Fruit fly (Drosophila melanogaster): Measurements from ENCODE around the gene Ack.
A peak's percentile ranks its signal among the peaks of the same experiment; 100 is the strongest.

Gene Ack

dm6 chr3L:4102496-4103257 lies 5.3 kb upstream of the Ack start, which contains the start of gene CG14995 (continued):
- TF ChIP-seq CG9139 (GFP tag; optimal IDR thresholded peaks at IDR 0.05) (peak; percentile 32), CG6808 (GFP tag; optimal IDR thresholded peaks at IDR 0.05) (peak; percentile 14), ss (GFP tag; optimal IDR thresholded peaks at IDR 0.05) (peak; percentile 37 to 75), CG32006 (GFP tag; optimal IDR thresholded peaks at IDR 0.05) (no peak), net (GFP tag; optimal IDR thresholded peaks at IDR 0.05) (no peak), Smox (GFP tag; optimal IDR thresholded peaks at IDR 0.05) (no peak)

DNA sequence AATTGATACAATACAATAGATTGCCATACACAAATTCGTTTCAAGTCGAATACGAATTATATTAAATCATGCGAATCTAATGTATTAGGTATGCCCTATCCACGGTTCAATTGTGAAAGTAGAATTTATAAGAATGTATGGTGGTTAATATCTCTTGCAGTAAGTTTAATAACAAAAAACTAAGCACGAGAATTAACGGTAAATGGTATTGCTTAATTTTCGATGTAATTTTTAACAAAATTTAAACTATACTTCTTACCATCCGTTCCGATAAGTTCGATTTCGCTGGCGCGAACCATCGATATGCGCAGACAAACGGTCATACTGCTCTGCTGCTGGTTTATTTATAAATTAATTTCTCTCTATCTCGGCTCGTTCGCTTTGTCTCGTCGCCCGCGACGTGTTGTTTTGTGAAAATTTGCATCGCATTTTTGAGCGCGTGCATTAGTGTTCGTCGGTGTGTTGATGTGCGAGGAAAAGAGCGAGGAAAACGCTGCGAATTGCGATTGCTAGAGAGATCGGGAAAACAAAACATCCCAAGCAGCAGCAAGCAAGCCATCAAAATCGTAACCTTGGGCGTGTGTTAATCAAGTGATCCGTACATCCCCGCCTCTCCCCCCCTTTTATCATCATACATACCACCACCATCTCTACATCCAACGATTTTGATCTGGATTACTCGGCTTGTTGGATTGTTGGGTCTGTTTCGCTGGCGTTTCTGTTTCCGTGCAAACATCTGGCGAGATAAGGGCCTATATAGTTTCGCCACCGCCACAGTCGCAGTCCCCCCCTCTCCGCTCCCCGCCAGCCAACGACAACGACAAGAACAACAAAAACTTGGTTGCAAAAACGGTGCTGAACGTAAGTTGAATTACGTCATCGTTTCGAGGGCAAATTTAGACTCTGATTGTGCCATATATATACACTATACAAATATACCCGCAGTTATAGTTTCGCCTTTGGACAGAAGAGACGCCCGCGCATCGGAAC lies 4.4 kb upstream of the Ack start, which contains the start of gene Fit1:
Gene Fit1 (plus strand): TSS at position 307 of the 990 bp plus-strand sequence.
- TF ChIP-seq vri (GFP tag; optimal IDR thresholded peaks at IDR 0.05) (peak; percentile 62), CG6163 (GFP tag; IDR thresholded peaks at IDR 0.05) (0 out of 3 replicates have a peak, but pooled peaks have one; percentile 32), OdsH (GFP tag; optimal IDR thresholded peaks at IDR 0.05) (no peak), dsx (GFP tag; optimal IDR thresholded peaks at IDR 0.05; ENCODE audit: poor library complexity, severe bottlenecking) (no peak), lz (GFP tag; optimal IDR thresholded peaks at IDR 0.05) (no peak), CG6276 (GFP tag; optimal IDR thresholded peaks at IDR 0.05) (no peak), Sox15 (GFP tag; optimal IDR thresholded peaks at IDR 0.05) (no peak), svp (GFP tag) (peak; percentile 83), achi (GFP tag; optimal IDR thresholded peaks at IDR 0.05) (no peak), Met (GFP tag; optimal IDR thresholded peaks at IDR 0.05) (no peak), topi (GFP tag; optimal IDR thresholded peaks at IDR 0.05) (no peak), CG9139 (GFP tag; optimal IDR thresholded peaks at IDR 0.05) (no peak), CG1621 (tag; optimal IDR thresholded peaks at IDR 0.05) (peak; percentile 14), fkh (GFP tag; optimal IDR thresholded peaks at IDR 0.05) (peak; percentile 43), Eip78C (GFP tag) (peak; percentile 23), CG15336 (GFP tag; IDR thresholded peaks at IDR 0.05) (no peak), Sox14 (GFP tag; optimal IDR thresholded peaks at IDR 0.05) (peak; percentile 41), pdm3 (GFP tag; optimal IDR thresholded peaks at IDR 0.05) (no peak), CG11762 (GFP tag; optimal IDR thresholded peaks at IDR 0.05; ENCODE audit: insufficient read depth) (no peak), esn (GFP tag; optimal IDR thresholded peaks at IDR 0.05) (no peak), eg (GFP tag; IDR thresholded peaks at IDR 0.05) (0 out of 3 replicates have a peak, but pooled peaks have one; percentile 22), CG7368 (GFP tag; optimal IDR thresholded peaks at IDR 0.05) (no peak), Hr38 (GFP tag; optimal IDR thresholded peaks at IDR 0.05) (no peak), acj6 (GFP tag; optimal IDR thresholded peaks at IDR 0.05) (no peak), ss (GFP tag; optimal IDR thresholded peaks at IDR 0.05) (peak; percentile 20 to 28), Hr4 (GFP tag; optimal IDR thresholded peaks at IDR 0.05) (no peak), dac (GFP tag; optimal IDR thresholded peaks at IDR 0.05) (no peak)

DNA sequence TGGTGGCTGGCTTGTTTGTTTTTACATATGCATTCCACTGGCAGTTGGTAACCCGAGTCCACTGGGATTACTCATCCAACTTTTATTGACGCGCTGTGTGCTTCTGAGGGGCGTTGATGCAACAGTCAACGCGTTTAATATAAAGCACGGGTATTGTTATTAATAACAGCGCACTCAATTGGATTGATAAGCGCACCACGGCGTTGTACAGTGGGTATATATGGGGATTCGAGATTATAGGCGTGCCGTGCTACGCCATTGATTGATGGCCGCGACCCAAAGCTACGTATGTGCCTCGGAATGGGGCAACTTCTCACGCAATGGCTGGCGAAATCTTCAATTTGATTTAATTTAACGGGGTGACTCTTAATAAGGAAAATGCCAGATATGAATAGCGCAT lies 866 bp upstream of the Ack start:
- TF ChIP-seq svp (GFP tag) (peak; percentile 77), Sox14 (GFP tag; optimal IDR thresholded peaks at IDR 0.05) (no peak), Eip78C (GFP tag) (peak; percentile 69), dac (GFP tag; optimal IDR thresholded peaks at IDR 0.05) (no peak), vri (GFP tag; optimal IDR thresholded peaks at IDR 0.05) (peak; percentile 80), CG8119 (GFP tag; IDR thresholded peaks at IDR 0.05) (no peak), fkh (GFP tag; optimal IDR thresholded peaks at IDR 0.05) (no peak), ss (GFP tag; optimal IDR thresholded peaks at IDR 0.05) (peak in 1 of 2 experiments; percentile 20), Eip75B (GFP tag; optimal IDR thresholded peaks at IDR 0.05) (peak; percentile 20), CG8319 (GFP tag; optimal IDR thresholded peaks at IDR 0.05) (no peak), dsx (GFP tag; optimal IDR thresholded peaks at IDR 0.05; ENCODE audit: poor library complexity, severe bottlenecking) (no peak), Eip93F (GFP tag; optimal IDR thresholded peaks at IDR 0.05) (peak; percentile 51), Ets21C (GFP tag; optimal IDR thresholded peaks at IDR 0.05) (no peak), CG16779 (tag; optimal IDR thresholded peaks at IDR 0.05) (no peak), CG6276 (GFP tag; optimal IDR thresholded peaks at IDR 0.05) (peak; percentile 37)
